Worm (Caenorhabditis elegans): ENCODE data around the gene Y53C12A.10.

The Y53C12A.10 gene

DNA sequence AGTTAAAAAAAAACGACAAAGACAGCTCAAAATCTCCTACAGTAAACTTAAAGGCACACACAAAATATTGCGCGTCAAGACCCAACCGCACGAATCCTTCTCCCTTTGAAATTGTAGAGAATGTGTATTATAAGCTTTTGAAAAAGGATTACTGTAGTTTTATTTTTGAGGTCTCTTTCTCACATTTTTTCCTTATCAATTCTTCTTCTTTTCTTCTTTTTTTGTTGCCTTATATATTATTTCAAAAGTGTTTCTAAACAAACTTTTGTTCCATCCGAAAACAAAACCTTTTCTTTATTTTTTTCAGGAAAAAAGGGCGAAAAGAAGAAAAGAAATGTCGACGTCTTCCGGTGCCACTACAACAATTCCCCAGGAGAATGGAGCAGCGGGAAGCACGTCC lies 24.2 kb downstream of the Y53C12A.10 start, which contains the start of gene ZK1320.13:
Gene ZK1320.13 (plus strand): TSS at position 301 of the 400 bp plus-strand sequence.
- no peak for TF ChIP-seq mml-1 (tag; optimal IDR thresholded peaks at IDR 0.05)
- no peak for TF ChIP-seq lsy-12 (tag; optimal IDR thresholded peaks at IDR 0.05)
- TF ChIP-seq ceh-16 (tag; optimal IDR thresholded peaks at IDR 0.05) = no peak
- TF ChIP-seq nhr-28 (tag; optimal IDR thresholded peaks at IDR 0.05) = no peak
- TF ChIP-seq ZK546.5 (tag; optimal IDR thresholded peaks at IDR 0.05) = no peak

DNA sequence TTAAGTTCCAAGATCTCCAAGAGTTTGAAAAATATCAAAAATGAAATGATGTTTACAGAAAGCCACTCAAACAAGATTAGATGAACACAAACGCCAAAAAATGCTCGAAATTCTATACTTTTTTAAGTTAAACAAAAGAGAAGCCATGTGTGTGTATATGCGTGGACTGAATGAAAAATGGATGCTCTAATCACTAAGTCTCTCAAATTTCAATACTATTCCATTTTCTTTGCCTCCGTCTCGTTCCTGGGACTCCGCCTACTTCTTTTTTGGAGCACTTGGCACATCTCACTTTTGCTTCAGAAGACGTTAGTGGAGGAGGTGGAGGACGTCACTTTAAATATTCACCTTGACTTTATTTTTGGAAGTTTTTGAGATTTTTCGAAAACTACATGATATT lies 24.8 kb downstream of the Y53C12A.10 start:
- no peak for TF ChIP-seq nhr-11 (tag; optimal IDR thresholded peaks at IDR 0.05)

DNA sequence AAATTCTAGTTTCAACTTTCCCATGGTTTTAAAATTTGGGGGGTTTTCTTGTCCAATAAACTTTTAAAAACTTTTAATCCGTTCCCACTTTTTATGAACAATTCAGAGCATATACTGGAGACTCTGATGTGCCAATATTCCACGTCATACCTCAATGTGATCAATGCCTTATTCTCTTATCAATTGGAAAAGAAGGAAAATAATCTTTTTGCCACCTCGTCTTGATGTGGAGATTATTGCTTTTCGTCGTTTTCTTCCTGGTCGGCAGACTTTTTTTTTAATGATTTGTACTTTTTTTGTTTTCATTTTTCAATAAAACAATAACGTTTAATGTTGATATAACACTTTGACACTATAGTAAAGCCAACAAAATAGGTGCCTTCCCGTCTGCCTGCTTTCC lies 27.2 kb downstream of the Y53C12A.10 start:
- TF ChIP-seq mml-1 (tag; optimal IDR thresholded peaks at IDR 0.05) (no peak), pqm-1 (tag; optimal IDR thresholded peaks at IDR 0.05) (peak; percentile 50), tbx-2 (tag; optimal IDR thresholded peaks at IDR 0.05) (no peak), unc-62 (GFP tag; optimal IDR thresholded peaks at IDR 0.05) (no peak), elt-2 (tag; optimal IDR thresholded peaks at IDR 0.05) (peak; percentile 67), nhr-25 (tag; optimal IDR thresholded peaks at IDR 0.05) (no peak), ceh-82 (tag; optimal IDR thresholded peaks at IDR 0.05) (no peak)

DNA sequence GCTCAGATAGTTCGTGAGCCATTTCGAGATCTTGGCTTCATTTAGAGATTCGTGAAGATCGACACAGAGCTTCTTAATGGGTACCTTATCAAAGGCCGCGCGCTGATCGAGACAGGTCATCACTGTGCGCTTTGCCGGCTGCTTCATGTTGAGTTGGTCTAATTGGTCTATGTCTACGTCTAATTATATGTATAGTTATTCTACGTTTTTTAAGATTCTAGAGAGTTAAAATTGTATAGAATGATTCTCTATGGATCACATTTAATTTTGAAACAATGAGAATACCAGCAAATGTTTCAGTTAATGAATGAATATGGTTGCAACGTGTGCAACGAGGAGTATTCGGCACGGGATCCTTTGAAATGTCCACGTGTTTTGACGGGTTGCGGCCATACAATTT lies 30.0 kb downstream of the Y53C12A.10 start, which contains the start of gene arc-1:
Gene arc-1 (plus strand): TSS at position 301 of the 400 bp plus-strand sequence.
- no peak for TF ChIP-seq ztf-4 (tag; optimal IDR thresholded peaks at IDR 0.05)
- no peak for TF ChIP-seq unc-39 (tag; optimal IDR thresholded peaks at IDR 0.05)
- TF ChIP-seq nhr-28 (tag; optimal IDR thresholded peaks at IDR 0.05) = no peak
- TF ChIP-seq snpc-4 (tag; optimal IDR thresholded peaks at IDR 0.05) = no peak
- no peak for TF ChIP-seq ceh-82 (tag; optimal IDR thresholded peaks at IDR 0.05)
- no peak for TF ChIP-seq R02D3.7 (tag; optimal IDR thresholded peaks at IDR 0.05)
- no peak for TF ChIP-seq egl-27 (tag; optimal IDR thresholded peaks at IDR 0.05)
- no peak for TF ChIP-seq fkh-2 (tag; optimal IDR thresholded peaks at IDR 0.05)
- TF ChIP-seq ama-1 (optimal IDR thresholded peaks at IDR 0.05) = no peak
- no peak for TF ChIP-seq elt-2 (tag; optimal IDR thresholded peaks at IDR 0.05)
- no peak for TF ChIP-seq nhr-77 (tag; optimal IDR thresholded peaks at IDR 0.05)
- no peak for TF ChIP-seq mml-1 (tag; optimal IDR thresholded peaks at IDR 0.05)
- TF ChIP-seq nhr-23 (tag; optimal IDR thresholded peaks at IDR 0.05) = no peak

DNA sequence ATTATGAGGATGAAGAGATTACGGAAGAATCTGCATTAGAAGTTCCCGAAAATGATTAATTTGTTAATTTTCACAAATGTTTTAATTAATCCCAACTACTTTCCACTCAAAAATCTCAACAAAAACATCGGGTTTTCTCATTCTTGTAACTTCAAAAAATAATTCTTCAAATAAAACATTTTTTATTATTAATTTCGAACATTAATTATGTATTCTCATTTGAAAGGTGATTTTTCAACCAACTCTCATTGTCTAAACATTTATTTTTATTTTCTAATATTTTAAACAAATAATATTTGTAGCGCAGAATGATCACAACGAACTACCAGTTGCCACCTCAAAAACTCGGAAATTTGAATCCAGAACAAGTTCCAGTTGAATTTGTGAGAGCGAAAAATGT lies 33.3 kb downstream of the Y53C12A.10 start, which contains the start of gene ZK1320.7:
Gene ZK1320.7 (plus strand): TSS at position 301 of the 400 bp plus-strand sequence.
- TF ChIP-seq aly-2 (tag; optimal IDR thresholded peaks at IDR 0.05) = no peak
- no peak for TF ChIP-seq nhr-23 (tag; optimal IDR thresholded peaks at IDR 0.05)
- no peak for TF ChIP-seq elt-1 (tag; optimal IDR thresholded peaks at IDR 0.05)
- TF ChIP-seq ztf-4 (tag; optimal IDR thresholded peaks at IDR 0.05) = no peak
- TF ChIP-seq nfya-1 (tag; optimal IDR thresholded peaks at IDR 0.05; ENCODE audit: insufficient read depth) = no peak
- no peak for TF ChIP-seq hmg-11 (tag; optimal IDR thresholded peaks at IDR 0.05)
- no peak for TF ChIP-seq R02D3.7 (tag; optimal IDR thresholded peaks at IDR 0.05)

DNA sequence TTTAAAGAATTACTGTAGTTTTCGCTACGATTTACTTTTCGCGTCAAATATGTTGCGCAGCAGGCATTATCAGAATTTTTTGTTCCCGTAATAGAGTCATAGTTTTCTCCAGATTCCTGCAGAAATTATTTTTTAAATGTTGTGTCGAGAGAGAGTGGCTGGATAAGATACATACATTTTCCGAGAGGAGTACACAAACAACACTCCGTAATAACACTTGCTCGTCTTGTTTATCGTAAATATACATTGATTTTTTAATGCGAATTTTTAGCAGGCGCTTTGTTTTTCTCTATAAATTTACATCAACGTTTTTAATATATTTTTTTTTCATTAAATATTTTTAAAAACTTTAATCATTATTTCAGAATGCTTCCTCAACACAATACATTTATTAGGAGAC lies 35.7 kb downstream of the Y53C12A.10 start, which contains the start of gene taf-8:
Gene taf-8 (plus strand): TSS at position 360 of the 400 bp plus-strand sequence.
- TF ChIP-seq nhr-11 (tag; optimal IDR thresholded peaks at IDR 0.05) = no peak
- TF ChIP-seq mdl-1 (tag; optimal IDR thresholded peaks at IDR 0.05) = no peak
- TF ChIP-seq nhr-23 (tag; optimal IDR thresholded peaks at IDR 0.05) = peak; percentile 57
- TF ChIP-seq eor-1 (tag; optimal IDR thresholded peaks at IDR 0.05) = no peak
- no peak for TF ChIP-seq elt-1 (tag; optimal IDR thresholded peaks at IDR 0.05)
- TF ChIP-seq pqm-1 (tag; optimal IDR thresholded peaks at IDR 0.05) = no peak
- no peak for TF ChIP-seq lsy-12 (tag; optimal IDR thresholded peaks at IDR 0.05)
- no peak for TF ChIP-seq ceh-16 (tag; optimal IDR thresholded peaks at IDR 0.05)
- TF ChIP-seq elt-2 (tag; optimal IDR thresholded peaks at IDR 0.05) = peak; percentile 12
- TF ChIP-seq fkh-2 (tag; optimal IDR thresholded peaks at IDR 0.05) = no peak
- no peak for TF ChIP-seq nhr-12 (tag; optimal IDR thresholded peaks at IDR 0.05)
- TF ChIP-seq lin-39 (tag; optimal IDR thresholded peaks at IDR 0.05) = peak; percentile 7
- TF ChIP-seq daf-12 (tag; optimal IDR thresholded peaks at IDR 0.05) = no peak
- no peak for TF ChIP-seq nhr-237 (tag; optimal IDR thresholded peaks at IDR 0.05)
- no peak for TF ChIP-seq ztf-4 (tag; optimal IDR thresholded peaks at IDR 0.05)
- no peak for TF ChIP-seq aly-2 (tag; optimal IDR thresholded peaks at IDR 0.05)
- TF ChIP-seq jun-1 (tag; optimal IDR thresholded peaks at IDR 0.05) = no peak
- peak; percentile 92 for TF ChIP-seq R02D3.7 (tag; optimal IDR thresholded peaks at IDR 0.05)
- no peak for TF ChIP-seq ZK546.5 (tag; optimal IDR thresholded peaks at IDR 0.05)
- no peak for TF ChIP-seq ama-1 (optimal IDR thresholded peaks at IDR 0.05)
- TF ChIP-seq nhr-25 (tag; optimal IDR thresholded peaks at IDR 0.05) = peak; percentile 6
- TF ChIP-seq hmg-11 (tag; optimal IDR thresholded peaks at IDR 0.05) = peak; percentile 55
- TF ChIP-seq ceh-82 (tag; optimal IDR thresholded peaks at IDR 0.05) = no peak
- no peak for TF ChIP-seq ceh-9 (tag; optimal IDR thresholded peaks at IDR 0.05)
- peak; percentile 84 for TF ChIP-seq pha-4 (tag; optimal IDR thresholded peaks at IDR 0.05)
- no peak for TF ChIP-seq sea-2 (GFP tag; optimal IDR thresholded peaks at IDR 0.05)
- no peak for TF ChIP-seq fkh-10 (GFP tag; optimal IDR thresholded peaks at IDR 0.05)
- TF ChIP-seq nhr-77 (tag; optimal IDR thresholded peaks at IDR 0.05) = no peak
- peak; percentile 47 for TF ChIP-seq lin-15B (tag; optimal IDR thresholded peaks at IDR 0.05)
- TF ChIP-seq unc-39 (tag; optimal IDR thresholded peaks at IDR 0.05) = no peak
- TF ChIP-seq mml-1 (tag; optimal IDR thresholded peaks at IDR 0.05) = no peak
- no peak for TF ChIP-seq nhr-28 (tag; optimal IDR thresholded peaks at IDR 0.05)
